Fruit fly (Drosophila melanogaster) whole organism, embryonic: ENCODE measurements around the gene CG10863.
A peak's percentile ranks its signal among the peaks of the same experiment; 100 is the strongest.

Experiments used
- Abd-B ChIP-seq: fragments of 200-800 bp; sonication (Bioruptor generic); optimal IDR thresholded peaks from 2 replicates; lab custom pipeline; 2018; ENCODE audit warnings: missing biosample characterization, mild to moderate bottlenecking, missing genetic modification characterization, moderate library complexity
- Atf6 ChIP-seq: fragments of 200-800 bp; sonication (Bioruptor generic); IDR thresholded peaks from 2 replicates; pipeline ENCODE4 v1.3.6; 2022; ENCODE audit warnings: missing biosample characterization, missing genetic modification characterization
- CG10267 ChIP-seq: fragments of 200-800 bp; sonication (Bioruptor generic); optimal IDR thresholded peaks from 2 replicates; lab custom pipeline; 2018; ENCODE audit warnings: missing biosample characterization, mild to moderate bottlenecking, missing genetic modification characterization, moderate library complexity
- CG10543 ChIP-seq: fragments of 200-800 bp; sonication (Bioruptor generic); optimal IDR thresholded peaks from 3 replicates; lab custom pipeline; 2017; ENCODE audit warnings: missing biosample characterization, mild to moderate bottlenecking, missing genetic modification characterization, moderate library complexity
- CG10565 ChIP-seq: fragments of 200-800 bp; sonication (Bioruptor generic); optimal IDR thresholded peaks from 3 replicates; lab custom pipeline; 2016; ENCODE audit warnings: missing biosample characterization, mild to moderate bottlenecking, missing genetic modification characterization
- CG10654 ChIP-seq: fragments of 200-800 bp; sonication (Bioruptor generic); optimal IDR thresholded peaks from 2 replicates; lab custom pipeline; 2016; ENCODE audit warnings: missing biosample characterization, missing genetic modification characterization
- CG11093 ChIP-seq: fragments of 200-800 bp; sonication (Bioruptor generic); IDR thresholded peaks from 3 replicates; pipeline ENCODE4 v1.3.6; 2022; ENCODE audit warnings: missing biosample characterization, missing genetic modification characterization
- CG11560 ChIP-seq: fragments of 200-800 bp; sonication (Bioruptor generic); IDR thresholded peaks from 3 replicates; pipeline ENCODE4 v1.3.6; 2022; ENCODE audit warnings: missing biosample characterization, missing genetic modification characterization
- CG11695 ChIP-seq: fragments of 200-800 bp; sonication (Bioruptor generic); IDR thresholded peaks from 3 replicates; pipeline ENCODE4 v1.3.6; 2022; ENCODE audit warnings: missing biosample characterization, missing genetic modification characterization
- CG12071 ChIP-seq: fragments of 200-800 bp; sonication (Bioruptor generic); optimal IDR thresholded peaks from 3 replicates; lab custom pipeline; 2018; ENCODE audit warnings: missing biosample characterization, mild to moderate bottlenecking, missing genetic modification characterization
- CG1233 ChIP-seq: fragments of 200-800 bp; sonication (Bioruptor generic); optimal IDR thresholded peaks from 4 replicates; lab custom pipeline; 2018; ENCODE audit warnings: missing biosample characterization, mild to moderate bottlenecking, missing genetic modification characterization
- CG13894 ChIP-seq: fragments of 200-800 bp; sonication (Bioruptor generic); optimal IDR thresholded peaks from 3 replicates; lab custom pipeline; 2018; ENCODE audit warnings: missing biosample characterization, mild to moderate bottlenecking, missing genetic modification characterization, moderate library complexity
- CG14441 ChIP-seq: fragments of 200-800 bp; sonication (Bioruptor generic); IDR thresholded peaks from 2 replicates; pipeline ENCODE4 v1.3.6; 2022; ENCODE audit warnings: missing biosample characterization, missing genetic modification characterization
- CG1603 ChIP-seq: fragments of 200-800 bp; sonication (Bioruptor generic); optimal IDR thresholded peaks from 2 replicates; lab custom pipeline; 2019; ENCODE audit warnings: missing biosample characterization, mild to moderate bottlenecking, missing genetic modification characterization, moderate library complexity
- CG17385 ChIP-seq: fragments of 200-800 bp; sonication (Bioruptor generic); optimal IDR thresholded peaks from 3 replicates; lab custom pipeline; 2018; ENCODE audit warnings: missing biosample characterization, mild to moderate bottlenecking, missing genetic modification characterization
- CG18011 ChIP-seq: fragments of 200-800 bp; sonication (Bioruptor generic); optimal IDR thresholded peaks from 2 replicates; lab custom pipeline; 2017; ENCODE audit warnings: missing biosample characterization, missing genetic modification characterization, mild to moderate bottlenecking, moderate library complexity, missing genotype
- CG18476 ChIP-seq: fragments of 200-800 bp; sonication (Bioruptor generic); optimal IDR thresholded peaks from 2 replicates; lab custom pipeline; 2016; ENCODE audit warnings: missing biosample characterization, mild to moderate bottlenecking, missing genetic modification characterization
- CG32767 ChIP-seq: fragments of 200-800 bp; sonication (Bioruptor generic); IDR thresholded peaks from 2 replicates; pipeline ENCODE4 v1.3.6; 2022; ENCODE audit warnings: missing biosample characterization, missing genetic modification characterization
- CG33213 ChIP-seq: fragments of 200-800 bp; sonication (Bioruptor generic); optimal IDR thresholded peaks from 3 replicates; lab custom pipeline; 2016; ENCODE audit warnings: missing biosample characterization, missing genetic modification characterization
- CG5180 ChIP-seq: fragments of 200-800 bp; sonication (Bioruptor generic); optimal IDR thresholded peaks from 3 replicates; lab custom pipeline; 2017; ENCODE audit warnings: missing biosample characterization, missing genetic modification characterization, mild to moderate bottlenecking, moderate library complexity, missing genetic modification reagents
- CG5953 ChIP-seq: fragments of 200-800 bp; sonication (Bioruptor generic); IDR thresholded peaks from 2 replicates; pipeline ENCODE4 v1.3.6; 2022; ENCODE audit warnings: missing biosample characterization, missing genetic modification characterization
- CG6854 ChIP-seq: fragments of 200-800 bp; sonication (Bioruptor generic); optimal IDR thresholded peaks from 3 replicates; lab custom pipeline; 2017; ENCODE audit warnings: missing biosample characterization, mild to moderate bottlenecking, missing genetic modification characterization
- CG8359 ChIP-seq: fragments of 200-800 bp; sonication (Bioruptor generic); optimal IDR thresholded peaks from 2 replicates; lab custom pipeline; 2017; ENCODE audit warnings: missing biosample characterization, mild to moderate bottlenecking, missing genetic modification characterization, borderline replicate concordance
- CG9876 ChIP-seq: fragments of 200-800 bp; sonication (Bioruptor generic); optimal IDR thresholded peaks from 2 replicates; lab custom pipeline; 2016; ENCODE audit warnings: missing biosample characterization, missing genetic modification characterization
- H15 ChIP-seq: fragments of 200-800 bp; sonication (Bioruptor generic); IDR thresholded peaks from 3 replicates; pipeline ENCODE4 v1.3.6; 2022; ENCODE audit warnings: missing biosample characterization, missing genetic modification characterization
- Hr39 ChIP-seq: fragments of >200 bp; optimal IDR thresholded peaks from 2 replicates; lab custom pipeline; 2017
- Max ChIP-seq: fragments of 200-800 bp; sonication (Bioruptor generic); optimal IDR thresholded peaks from 2 replicates; lab custom pipeline; 2016; ENCODE audit warnings: missing biosample characterization, mild to moderate bottlenecking, missing genetic modification characterization
- Oli ChIP-seq: fragments of 200-800 bp; sonication (Bioruptor generic); optimal IDR thresholded peaks from 2 replicates; lab custom pipeline; 2018; ENCODE audit warnings: missing biosample characterization, mild to moderate bottlenecking, missing genetic modification characterization, moderate library complexity
- Rx ChIP-seq: fragments of 200-800 bp; sonication (Bioruptor generic); IDR thresholded peaks from 2 replicates; pipeline ENCODE4 v1.3.6; 2022; ENCODE audit warnings: missing biosample characterization, missing genetic modification characterization
- Vsx1 ChIP-seq: fragments of 200-800 bp; sonication (Bioruptor generic); optimal IDR thresholded peaks from 2 replicates; lab custom pipeline; 2017; ENCODE audit warnings: missing biosample characterization, mild to moderate bottlenecking, missing genetic modification characterization, missing genetic modification reagents
- YL-1 ChIP-seq: fragments of 200-800 bp; sonication (Bioruptor generic); optimal IDR thresholded peaks from 3 replicates; lab custom pipeline; 2017; ENCODE audit warnings: missing biosample characterization, mild to moderate bottlenecking, missing genetic modification characterization
- ase ChIP-seq: fragments of 200-800 bp; sonication (Bioruptor generic); IDR thresholded peaks from 3 replicates; pipeline ENCODE4 v1.3.6; 2022; ENCODE audit warnings: missing biosample characterization, missing genetic modification characterization
- btn ChIP-seq: fragments of 200-800 bp; sonication (Bioruptor generic); optimal IDR thresholded peaks from 2 replicates; lab custom pipeline; 2016; ENCODE audit warnings: missing biosample characterization, missing genetic modification characterization
- corto ChIP-seq: fragments of 200-800 bp; sonication (Bioruptor generic); optimal IDR thresholded peaks from 2 replicates; lab custom pipeline; 2016; ENCODE audit warnings: missing biosample characterization, mild to moderate bottlenecking, missing genetic modification characterization, moderate library complexity
- crc ChIP-seq: fragments of 200-800 bp; sonication (Bioruptor generic); optimal IDR thresholded peaks from 2 replicates; lab custom pipeline; 2016; ENCODE audit warnings: missing biosample characterization, missing genetic modification characterization
- dan ChIP-seq: fragments of 200-800 bp; sonication (Bioruptor generic); IDR thresholded peaks from 2 replicates; pipeline ENCODE4 v1.3.6; 2022; ENCODE audit warnings: missing biosample characterization, missing genetic modification characterization
- insv ChIP-seq, 2 experiments: fragments of 200-800 bp; sonication (Bioruptor generic); optimal IDR thresholded peaks; 3 replicates each; lab custom pipeline; 2016 to 2018; ENCODE audit warnings: missing biosample characterization in 2 of 2, missing genetic modification characterization in 2 of 2
- kah ChIP-seq: fragments of 200-800 bp; sonication (Bioruptor generic); optimal IDR thresholded peaks from 2 replicates; lab custom pipeline; 2018; ENCODE audit warnings: missing biosample characterization, mild to moderate bottlenecking, missing genetic modification characterization
- nau ChIP-seq: fragments of 200-800 bp; sonication (Bioruptor generic); optimal IDR thresholded peaks from 3 replicates; lab custom pipeline; 2017; ENCODE audit warnings: missing biosample characterization, mild to moderate bottlenecking, missing genetic modification characterization, missing genetic modification reagents
- p53 ChIP-seq: fragments of 200-800 bp; sonication (Bioruptor generic); optimal IDR thresholded peaks from 2 replicates; lab custom pipeline; 2016; ENCODE audit warnings: missing biosample characterization, missing genetic modification characterization
- pho ChIP-seq: fragments of 200-800 bp; sonication (Bioruptor generic); optimal IDR thresholded peaks from 2 replicates; lab custom pipeline; 2016; ENCODE audit warnings: missing biosample characterization, missing genetic modification characterization
- so ChIP-seq: fragments of 200-800 bp; sonication (Bioruptor generic); IDR thresholded peaks from 3 replicates; pipeline ENCODE4 v1.3.6; 2022; ENCODE audit warnings: missing biosample characterization, missing genetic modification characterization
- tll ChIP-seq, 2 experiments: fragments of 200-800 bp in 1 of 2; fragments of >200 bp in 1 of 2; sonication (Bioruptor generic) in 1 of 2; optimal IDR thresholded peaks; 2 replicates each; lab custom pipeline; 2017 to 2019; ENCODE audit warnings: missing biosample characterization in 2 of 2, missing genetic modification characterization in 2 of 2, mild to moderate bottlenecking in 1 of 2, moderate library complexity in 1 of 2
- usp ChIP-seq: fragments of >200 bp; optimal IDR thresholded peaks from 2 replicates; lab custom pipeline; 2017; ENCODE audit warnings: missing biosample characterization, missing genetic modification characterization
- vfl ChIP-seq: fragments of 200-800 bp; sonication (Bioruptor generic); optimal IDR thresholded peaks from 2 replicates; lab custom pipeline; 2016; ENCODE audit warnings: missing biosample characterization, missing genetic modification characterization
- vnd ChIP-seq: fragments of 200-800 bp; sonication (Bioruptor generic); IDR thresholded peaks from 3 replicates; pipeline ENCODE4 v1.3.6; 2022; ENCODE audit warnings: missing biosample characterization, missing genetic modification characterization; ENCODE audit not compliant: partially characterized antibody
- wor ChIP-seq: fragments of 200-800 bp; sonication (Bioruptor generic); IDR thresholded peaks from 2 replicates; pipeline ENCODE4 v1.3.6; 2022; ENCODE audit warnings: missing biosample characterization, missing genetic modification characterization
- zen2 ChIP-seq: fragments of 200-800 bp; sonication (Bioruptor generic); IDR thresholded peaks from 3 replicates; pipeline ENCODE4 v1.3.6; 2022; ENCODE audit warnings: missing biosample characterization, missing genetic modification characterization; ENCODE audit not compliant: partially characterized antibody
- zfh2 ChIP-seq: fragments of 200-800 bp; sonication (Bioruptor generic); optimal IDR thresholded peaks from 2 replicates; lab custom pipeline; 2016; ENCODE audit warnings: missing biosample characterization, missing genetic modification characterization

The CG10863 gene

DNA sequence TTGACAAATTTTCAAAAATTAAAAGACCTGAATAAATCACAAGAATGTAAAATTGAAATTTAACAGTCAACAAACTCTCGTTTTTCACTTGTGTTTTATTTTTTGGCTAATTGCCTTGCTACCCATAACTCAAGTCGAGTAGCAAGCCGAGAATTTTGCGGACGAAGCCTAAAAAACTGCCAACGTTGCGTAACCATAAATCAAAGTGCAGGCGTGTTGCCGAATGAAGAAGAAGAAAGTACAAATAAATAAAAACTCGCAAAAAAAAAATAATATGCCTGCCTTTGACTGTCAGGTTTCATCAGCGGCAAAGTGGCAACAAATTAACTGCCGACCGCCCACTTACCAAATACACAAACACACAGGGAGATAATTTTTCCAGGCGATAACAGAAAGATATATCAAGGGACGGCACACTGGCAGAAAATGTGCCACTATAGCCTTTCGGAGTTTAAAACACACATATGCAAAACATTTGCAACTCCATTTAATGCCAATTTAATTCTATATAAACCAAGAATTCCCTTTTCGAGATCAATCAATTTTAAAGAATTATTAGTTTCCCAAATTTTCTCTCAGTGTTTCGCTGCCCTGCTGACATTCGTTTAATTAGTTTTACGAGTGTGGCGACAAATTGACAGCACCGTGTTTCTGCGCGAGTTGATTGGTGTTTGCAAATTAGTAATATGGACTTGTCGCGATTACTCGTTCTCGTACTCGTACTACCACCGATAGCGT lies 13.9 kb downstream of the CG10863 start (continued):
- TF ChIP-seq nau (GFP tag; lab: Kevin White, UChicago) = peak; percentile 77
- TF ChIP-seq kah = peak; percentile 50
- TF ChIP-seq Max = peak; percentile 78
- peak; percentile 68 for TF ChIP-seq Abd-B (GFP tag; lab: Kevin White, UChicago)
- TF ChIP-seq CG12071 = peak; percentile 85
- peak; percentile 31 for TF ChIP-seq corto (GFP tag; lab: Kevin White, UChicago)
- peak; percentile 68; the same call in 2 of the 3 replicates for TF ChIP-seq CG11093 (GFP tag; lab: Robert Waterston, UW)
- peak; percentile 87 for TF ChIP-seq CG17385 (GFP tag; lab: Kevin White, UChicago)
- peak; percentile 69 for TF ChIP-seq CG18011
- TF ChIP-seq btn (GFP tag; lab: Kevin White, UChicago) = peak; percentile 45
- peak; percentile 78 for TF ChIP-seq CG18476 (GFP tag; lab: Kevin White, UChicago)
- TF ChIP-seq CG32767 (GFP tag; lab: Robert Waterston, UW) = peak; percentile 75; the same call in 1 of the 2 replicates
- peak; percentile 88 for TF ChIP-seq CG10543 (GFP tag; lab: Kevin White, UChicago)
- peak; percentile 82 for TF ChIP-seq crc (GFP tag; lab: Kevin White, UChicago)
- TF ChIP-seq CG5953 (GFP tag; lab: Robert Waterston, UW) = peak; percentile 66; the same call in 1 of the 2 replicates
- peak; percentile 93 for TF ChIP-seq zfh2 (GFP tag; lab: Kevin White, UChicago)
- peak; percentile 67 for TF ChIP-seq CG6854 (GFP tag; lab: Kevin White, UChicago)
- TF ChIP-seq dan (GFP tag; lab: Robert Waterston, UW) = no peak
- TF ChIP-seq vnd (GFP tag; lab: Robert Waterston, UW) = no peak
- no peak for TF ChIP-seq Hr39 (lab: Kevin White, UChicago)
- peak; percentile 94 for TF ChIP-seq pho (GFP tag; lab: Kevin White, UChicago)
- peak; percentile 81 for TF ChIP-seq so
- TF ChIP-seq CG8359 = no peak
- peak; percentile 88 for TF ChIP-seq CG14441
- peak; percentile 52 for TF ChIP-seq CG10654 (GFP tag; lab: Kevin White, UChicago)
- TF ChIP-seq CG10565 (GFP tag; lab: Kevin White, UChicago) = no peak
- TF ChIP-seq CG10267 (tag; lab: Kevin White, UChicago) = peak; percentile 43
- TF ChIP-seq CG9876 = peak; percentile 81
- TF ChIP-seq usp = no peak
- peak; percentile 18 for TF ChIP-seq p53 (GFP tag; lab: Kevin White, UChicago)
- peak; percentile 66 for TF ChIP-seq Rx
- peak; percentile 96 for TF ChIP-seq Atf6 (GFP tag; lab: Robert Waterston, UW)
- peak; percentile 84; the same call in 2 of the 3 replicates for TF ChIP-seq CG11695
- peak; percentile 95 for TF ChIP-seq CG13894 (tag; lab: Kevin White, UChicago)
- peak; percentile 46 for TF ChIP-seq CG5180 (GFP tag; lab: Kevin White, UChicago)
- no peak for TF ChIP-seq zen2 (GFP tag; lab: Robert Waterston, UW)
- TF ChIP-seq wor (GFP tag; lab: Robert Waterston, UW) = peak; percentile 72
- TF ChIP-seq CG1603 = peak; percentile 81
- peak; percentile 39 for TF ChIP-seq vfl (GFP tag; lab: Kevin White, UChicago)
- peak; percentile 74 for TF ChIP-seq CG33213 (GFP tag; lab: Kevin White, UChicago)
- peak; percentile 59; the same call in 1 of the 3 replicates for TF ChIP-seq CG11560 (tag; lab: Robert Waterston, UW)
- peak in 1 of 2 experiments; percentile 29 for TF ChIP-seq insv (GFP tag; optimal IDR thresholded peaks at IDR 0.05; lab: Kevin White, UChicago)
- TF ChIP-seq CG1233 = peak; percentile 83
- peak; percentile 76; the same call in 1 of the 3 replicates for TF ChIP-seq ase (GFP tag; lab: Robert Waterston, UW)
- peak; percentile 76; the same call in 2 of the 3 replicates for TF ChIP-seq H15 (GFP tag; lab: Robert Waterston, UW)
- peak; percentile 87 for TF ChIP-seq Oli (tag; lab: Kevin White, UChicago)
- peak; percentile 46 for TF ChIP-seq Vsx1 (GFP tag; lab: Kevin White, UChicago)
- peak; percentile 5 for TF ChIP-seq YL-1 (GFP tag; lab: Kevin White, UChicago)
- TF ChIP-seq tll (GFP tag; optimal IDR thresholded peaks at IDR 0.05; lab: Kevin White, UChicago) = no peak
